Worm (Caenorhabditis elegans) whole organism, late embryonic: ENCODE results near the gene F52E1.9.

ENCODE experiments used
- ceh-24 ChIP-seq: sonication (generic microtip); optimal IDR thresholded peaks from 2 replicates; lab custom pipeline; 2016; ENCODE audit warnings: mild to moderate bottlenecking, missing genetic modification characterization, missing compliant biosample characterization
- ceh-48 ChIP-seq: sonication (generic microtip); optimal IDR thresholded peaks from 2 replicates; lab custom pipeline; 2016; ENCODE audit warnings: missing genetic modification characterization, inconsistent platforms, missing compliant biosample characterization
- pha-4 ChIP-seq: fragments of 150-350 bp; optimal IDR thresholded peaks from 2 replicates; lab custom pipeline; 2018; ENCODE audit warnings: missing biosample characterization, missing genetic modification reagents, missing genetic modification characterization
- sdc-2 ChIP-seq: sonication (generic microtip); optimal IDR thresholded peaks from 2 replicates; lab custom pipeline; 2016; ENCODE audit warnings: missing genotype, missing genetic modification characterization, missing compliant biosample characterization
- unc-42 ChIP-seq: sonication (generic microtip); optimal IDR thresholded peaks from 2 replicates; lab custom pipeline; 2016; ENCODE audit warnings: missing genotype, missing genetic modification characterization, missing compliant biosample characterization

DNA sequence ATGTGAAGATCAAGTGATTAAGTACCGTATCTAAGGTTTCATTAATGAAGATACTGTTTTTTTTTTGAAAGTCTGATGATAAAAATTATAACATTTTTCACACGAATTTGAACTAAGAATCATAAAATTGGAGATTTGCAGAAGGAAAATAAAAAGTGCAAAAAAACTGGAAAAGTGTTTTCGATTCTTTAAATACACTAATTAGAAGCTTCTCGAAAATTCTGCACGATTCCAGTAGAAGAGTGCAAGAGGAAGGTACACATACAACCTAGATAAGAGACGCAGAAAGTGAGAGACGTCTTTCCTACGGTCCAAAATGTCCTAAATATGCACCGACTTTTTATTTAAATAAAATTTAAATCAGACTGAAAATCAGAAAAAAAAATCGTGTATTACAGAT is 23.7 kb upstream of the F52E1.9 start:
- TF ChIP-seq sdc-2 (no peak), ceh-48 (tag; lab: Kevin White, UChicago) (no peak), ceh-24 (tag; lab: Kevin White, UChicago) (no peak), pha-4 (tag; lab: Kevin White, UChicago) (no peak), unc-42 (no peak)
